Fruit fly (Drosophila melanogaster) whole organism, embryonic: ENCODE results near the gene CG13033.

ENCODE experiments used
- Bgb ChIP-seq: fragments of 200-800 bp; sonication (Bioruptor generic); IDR thresholded peaks from 2 replicates; pipeline ENCODE4 v1.3.6; 2022; ENCODE audit warnings: missing biosample characterization, missing genetic modification characterization; ENCODE audit not compliant: partially characterized antibody
- CG10209 ChIP-seq: fragments of 200-800 bp; sonication (Bioruptor generic); optimal IDR thresholded peaks from 3 replicates; lab custom pipeline; 2017; ENCODE audit warnings: missing biosample characterization, mild to moderate bottlenecking, missing genetic modification characterization, missing genetic modification reagents
- CG15479 ChIP-seq: fragments of 200-800 bp; sonication (Bioruptor generic); optimal IDR thresholded peaks from 3 replicates; lab custom pipeline; 2019; ENCODE audit warnings: missing biosample characterization, mild to moderate bottlenecking, missing genetic modification characterization, moderate library complexity
- CG16813 ChIP-seq: fragments of 200-800 bp; sonication (Bioruptor generic); IDR thresholded peaks from 3 replicates; pipeline ENCODE4 v1.3.6; 2022; ENCODE audit warnings: missing biosample characterization, missing genetic modification characterization; ENCODE audit not compliant: partially characterized antibody
- CG17361 ChIP-seq: fragments of 200-800 bp; sonication (Bioruptor generic); IDR thresholded peaks from 3 replicates; pipeline ENCODE4 v1.3.6; 2022; ENCODE audit warnings: missing biosample characterization, missing genetic modification characterization
- CG17802 ChIP-seq: fragments of 200-800 bp; sonication (Bioruptor generic); optimal IDR thresholded peaks from 2 replicates; lab custom pipeline; 2018; ENCODE audit warnings: missing biosample characterization, mild to moderate bottlenecking, missing genetic modification characterization, moderate library complexity
- CG1792 ChIP-seq: fragments of 200-800 bp; sonication (Bioruptor generic); optimal IDR thresholded peaks from 2 replicates; lab custom pipeline; 2016; ENCODE audit warnings: missing biosample characterization, missing genetic modification characterization
- CG18764 ChIP-seq: fragments of 200-800 bp; sonication (Bioruptor generic); optimal IDR thresholded peaks from 3 replicates; lab custom pipeline; 2016; ENCODE audit warnings: missing biosample characterization, missing genetic modification characterization
- CG2712 ChIP-seq: fragments of 200-800 bp; optimal IDR thresholded peaks from 3 replicates; lab custom pipeline; 2019; ENCODE audit warnings: missing biosample characterization, mild to moderate bottlenecking, missing genetic modification characterization, moderate library complexity
- CG2875 ChIP-seq: fragments of 200-800 bp; sonication (Bioruptor generic); optimal IDR thresholded peaks from 2 replicates; lab custom pipeline; 2017; ENCODE audit warnings: missing biosample characterization, mild to moderate bottlenecking, missing genetic modification characterization, missing genetic modification reagents
- CG30431 ChIP-seq: fragments of 200-800 bp; sonication (Bioruptor generic); optimal IDR thresholded peaks from 2 replicates; lab custom pipeline; 2017; ENCODE audit warnings: missing biosample characterization, missing genetic modification characterization
- CG3995 ChIP-seq: fragments of 200-800 bp; sonication (Bioruptor generic); optimal IDR thresholded peaks from 3 replicates; lab custom pipeline; 2016; ENCODE audit warnings: missing biosample characterization, missing genetic modification characterization
- CG7372 ChIP-seq: fragments of 200-800 bp; sonication (Bioruptor generic); IDR thresholded peaks from 2 replicates; pipeline ENCODE4 v1.3.6; 2022; ENCODE audit warnings: missing biosample characterization, missing genetic modification characterization
- CG8388 ChIP-seq: fragments of 200-800 bp; sonication (Bioruptor generic); optimal IDR thresholded peaks from 2 replicates; lab custom pipeline; 2019; ENCODE audit warnings: missing biosample characterization, mild to moderate bottlenecking, missing genetic modification characterization, moderate library complexity
- Camta ChIP-seq: fragments of 200-800 bp; sonication (Bioruptor generic); optimal IDR thresholded peaks from 2 replicates; lab custom pipeline; 2016; ENCODE audit warnings: missing biosample characterization, missing genetic modification characterization
- D19B ChIP-seq: fragments of 200-800 bp; sonication (Bioruptor generic); optimal IDR thresholded peaks from 2 replicates; lab custom pipeline; 2017; ENCODE audit warnings: missing biosample characterization, mild to moderate bottlenecking, missing genetic modification characterization
- Dfd ChIP-seq, 2 experiments: fragments of >200 bp; optimal IDR thresholded peaks; 2 replicates each; lab custom pipeline; 2017; ENCODE audit warnings: missing biosample characterization in 2 of 2, missing genetic modification characterization in 2 of 2
- Doc3 ChIP-seq: fragments of 200-800 bp; sonication (Bioruptor generic); IDR thresholded peaks from 3 replicates; pipeline ENCODE4 v1.3.6; 2022; ENCODE audit warnings: missing biosample characterization, missing genetic modification characterization; ENCODE audit not compliant: partially characterized antibody
- Elba2 ChIP-seq: fragments of 200-800 bp; sonication (Bioruptor generic); optimal IDR thresholded peaks from 3 replicates; lab custom pipeline; 2016; ENCODE audit warnings: missing biosample characterization, missing genetic modification characterization
- HmgZ ChIP-seq: fragments of 200-800 bp; sonication (Bioruptor generic); optimal IDR thresholded peaks from 2 replicates; lab custom pipeline; 2018; ENCODE audit warnings: missing biosample characterization, mild to moderate bottlenecking, missing genetic modification characterization
- Hmx ChIP-seq: fragments of 200-800 bp; sonication (Bioruptor generic); optimal IDR thresholded peaks from 2 replicates; lab custom pipeline; 2016; ENCODE audit warnings: missing biosample characterization, missing genetic modification characterization
- Hr39 ChIP-seq: fragments of >200 bp; optimal IDR thresholded peaks from 2 replicates; lab custom pipeline; 2017
- Lpt ChIP-seq: fragments of >200 bp; optimal IDR thresholded peaks from 2 replicates; lab custom pipeline; 2018; ENCODE audit warnings: missing biosample characterization, missing genetic modification characterization
- MESR4 ChIP-seq: fragments of 200-800 bp; sonication (Bioruptor generic); optimal IDR thresholded peaks from 2 replicates; lab custom pipeline; 2018; ENCODE audit warnings: missing biosample characterization, mild to moderate bottlenecking, missing genetic modification characterization, moderate library complexity
- Mad ChIP-seq: fragments of 200-800 bp; sonication (Bioruptor generic); optimal IDR thresholded peaks from 2 replicates; lab custom pipeline; 2016; ENCODE audit warnings: missing biosample characterization, missing genetic modification characterization
- Oli ChIP-seq: fragments of 200-800 bp; sonication (Bioruptor generic); optimal IDR thresholded peaks from 2 replicates; lab custom pipeline; 2018; ENCODE audit warnings: missing biosample characterization, mild to moderate bottlenecking, missing genetic modification characterization, moderate library complexity
- Sin3A ChIP-seq: fragments of >200 bp; optimal IDR thresholded peaks from 2 replicates; lab custom pipeline; 2018
- Xrp1 ChIP-seq: fragments of 200-800 bp; sonication (Bioruptor generic); IDR thresholded peaks from 2 replicates; pipeline ENCODE4 v1.3.6; 2022; ENCODE audit warnings: missing biosample characterization, missing genetic modification characterization
- YL-1 ChIP-seq: fragments of 200-800 bp; sonication (Bioruptor generic); optimal IDR thresholded peaks from 3 replicates; lab custom pipeline; 2017; ENCODE audit warnings: missing biosample characterization, mild to moderate bottlenecking, missing genetic modification characterization
- bbx ChIP-seq: fragments of 200-800 bp; sonication (Bioruptor generic); IDR thresholded peaks from 2 replicates; pipeline ENCODE4 v1.3.6; 2022; ENCODE audit warnings: missing biosample characterization, missing genetic modification characterization; ENCODE audit not compliant: partially characterized antibody
- chinmo ChIP-seq: fragments of 200-800 bp; sonication (Bioruptor generic); IDR thresholded peaks from 4 replicates; pipeline ENCODE4 v1.3.6; 2022; ENCODE audit warnings: missing biosample characterization, missing genetic modification characterization; ENCODE audit not compliant: partially characterized antibody
- chm ChIP-seq: fragments of 200-800 bp; sonication (Bioruptor generic); IDR thresholded peaks from 2 replicates; pipeline ENCODE4 v1.3.6; 2022; ENCODE audit warnings: missing biosample characterization, missing genetic modification characterization
- dmrt11E ChIP-seq: fragments of 200-800 bp; sonication (Bioruptor generic); optimal IDR thresholded peaks from 3 replicates; lab custom pipeline; 2018; ENCODE audit warnings: missing biosample characterization, mild to moderate bottlenecking, missing genetic modification characterization, moderate library complexity
- dpn ChIP-seq, 2 experiments: fragments of 200-800 bp; sonication (Bioruptor generic); optimal IDR thresholded peaks; 3 replicates each; lab custom pipeline; 2016; ENCODE audit warnings: missing biosample characterization in 2 of 2, missing genetic modification characterization in 2 of 2
- ham ChIP-seq: fragments of 200-800 bp; sonication (Bioruptor generic); IDR thresholded peaks from 2 replicates; pipeline ENCODE4 v1.3.6; 2022; ENCODE audit warnings: missing biosample characterization, missing genetic modification characterization
- her ChIP-seq: fragments of 200-800 bp; sonication (Bioruptor generic); optimal IDR thresholded peaks from 2 replicates; lab custom pipeline; 2016; ENCODE audit warnings: missing biosample characterization, missing genetic modification characterization
- insv ChIP-seq, 2 experiments: fragments of 200-800 bp; sonication (Bioruptor generic); optimal IDR thresholded peaks; 3 replicates each; lab custom pipeline; 2016 to 2018; ENCODE audit warnings: missing biosample characterization in 2 of 2, missing genetic modification characterization in 2 of 2
- inv ChIP-seq: fragments of 200-800 bp; sonication (Bioruptor generic); IDR thresholded peaks from 2 replicates; pipeline ENCODE4 v1.3.6; 2022; ENCODE audit warnings: missing biosample characterization, missing genetic modification characterization; ENCODE audit not compliant: partially characterized antibody
- kni ChIP-seq: fragments of 200-800 bp; sonication (Bioruptor generic); optimal IDR thresholded peaks from 3 replicates; lab custom pipeline; 2017; ENCODE audit warnings: mild to moderate bottlenecking, missing biosample characterization, missing genetic modification reagents, missing genetic modification characterization
- maf-S ChIP-seq: fragments of 200-800 bp; sonication (Bioruptor generic); optimal IDR thresholded peaks from 2 replicates; lab custom pipeline; 2016; ENCODE audit warnings: missing biosample characterization, missing genetic modification characterization
- nmo ChIP-seq: fragments of 200-800 bp; sonication (Bioruptor generic); optimal IDR thresholded peaks from 2 replicates; lab custom pipeline; 2018; ENCODE audit warnings: missing biosample characterization, mild to moderate bottlenecking, missing genetic modification characterization, moderate library complexity
- pb ChIP-seq: fragments of 200-800 bp; sonication (Bioruptor generic); optimal IDR thresholded peaks from 3 replicates; lab custom pipeline; 2016; ENCODE audit warnings: missing biosample characterization, missing genetic modification characterization
- pita ChIP-seq: fragments of 200-800 bp; sonication (Bioruptor generic); optimal IDR thresholded peaks from 2 replicates; lab custom pipeline; 2017; ENCODE audit warnings: missing biosample characterization, mild to moderate bottlenecking, missing genetic modification characterization
- sim ChIP-seq: fragments of 200-800 bp; sonication (Bioruptor generic); IDR thresholded peaks from 2 replicates; pipeline ENCODE4 v1.3.6; 2022; ENCODE audit warnings: missing biosample characterization, missing genetic modification characterization
- sob ChIP-seq: fragments of 200-800 bp; sonication (Bioruptor generic); IDR thresholded peaks from 2 replicates; pipeline ENCODE4 v1.3.6; 2022; ENCODE audit warnings: missing biosample characterization, missing genetic modification characterization
- sug ChIP-seq: fragments of 200-800 bp; optimal IDR thresholded peaks from 2 replicates; lab custom pipeline; 2019; ENCODE audit warnings: missing biosample characterization, mild to moderate bottlenecking, missing genetic modification characterization, moderate library complexity
- tap ChIP-seq: fragments of 200-800 bp; optimal IDR thresholded peaks from 3 replicates; lab custom pipeline; 2019; ENCODE audit warnings: missing biosample characterization, mild to moderate bottlenecking, missing genetic modification characterization, moderate library complexity
- tna ChIP-seq: fragments of 200-800 bp; sonication (Bioruptor generic); IDR thresholded peaks from 2 replicates; pipeline ENCODE4 v1.3.6; 2022; ENCODE audit warnings: missing biosample characterization, missing genetic modification characterization; ENCODE audit not compliant: partially characterized antibody
- ttk ChIP-seq: fragments of 200-800 bp; sonication (Bioruptor generic); IDR thresholded peaks from 2 replicates; pipeline ENCODE4 v2.1.2; 2022; ENCODE audit warnings: missing biosample characterization, missing genetic modification characterization
- tup ChIP-seq: fragments of 200-800 bp; sonication (Bioruptor generic); optimal IDR thresholded peaks from 2 replicates; lab custom pipeline; 2016; ENCODE audit warnings: missing biosample characterization, mild to moderate bottlenecking, missing genetic modification characterization, moderate library complexity
- unc-4 ChIP-seq: fragments of 200-800 bp; sonication (Bioruptor generic); IDR thresholded peaks from 2 replicates; pipeline ENCODE4 v1.3.6; 2022; ENCODE audit warnings: missing biosample characterization, missing genetic modification characterization; ENCODE audit not compliant: partially characterized antibody
- wor ChIP-seq: fragments of 200-800 bp; sonication (Bioruptor generic); IDR thresholded peaks from 2 replicates; pipeline ENCODE4 v1.3.6; 2022; ENCODE audit warnings: missing biosample characterization, missing genetic modification characterization

The CG13033 gene

dm6 chr3L:16590860-16591259 is 45.4 kb upstream of the CG13033 start, which contains the start of gene tra (continued):
- TF ChIP-seq dmrt11E (tag; lab: Kevin White, UChicago), result no peak
- TF ChIP-seq CG8388 (GFP tag; lab: Kevin White, UChicago), result no peak
- TF ChIP-seq Hmx (GFP tag; lab: Kevin White, UChicago), result no peak
- peak; percentile 50; the same call in 1 of the 2 replicates for TF ChIP-seq tna (GFP tag; lab: Robert Waterston, UW)
- TF ChIP-seq Sin3A (lab: Kevin White, UChicago), result peak; percentile 42
- TF ChIP-seq ttk (GFP tag; lab: Robert Waterston, UW), result no peak
- no peak for TF ChIP-seq CG1792 (GFP tag; lab: Kevin White, UChicago)
- peak; percentile 12 for TF ChIP-seq nmo
- TF ChIP-seq MESR4, result peak; percentile 82
- no peak for TF ChIP-seq Xrp1 (GFP tag; lab: Robert Waterston, UW)
- no peak for TF ChIP-seq sob
- TF ChIP-seq maf-S (GFP tag; lab: Kevin White, UChicago), result no peak
- no peak for TF ChIP-seq tup (GFP tag; lab: Kevin White, UChicago)
- TF ChIP-seq CG18764 (GFP tag; lab: Kevin White, UChicago), result no peak
- no peak for TF ChIP-seq pita
- TF ChIP-seq kni, result no peak
- TF ChIP-seq CG30431 (GFP tag; lab: Kevin White, UChicago), result no peak
- TF ChIP-seq tap, result no peak
- TF ChIP-seq Mad (GFP tag; lab: Kevin White, UChicago), result no peak
- peak; percentile 70 for TF ChIP-seq CG3995
- TF ChIP-seq ham (GFP tag; lab: Robert Waterston, UW), result no peak
- TF ChIP-seq CG16813 (GFP tag; lab: Robert Waterston, UW), result peak; percentile 61
- TF ChIP-seq CG17361, result no peak
- TF ChIP-seq HmgZ (tag; lab: Kevin White, UChicago), result peak; percentile 11
- TF ChIP-seq CG17802, result no peak
- no peak for TF ChIP-seq CG10209 (GFP tag; lab: Kevin White, UChicago)
- TF ChIP-seq sim, result no peak
- no peak for TF ChIP-seq sug
- TF ChIP-seq Lpt, result no peak
- peak; percentile 31 for TF ChIP-seq YL-1
- TF ChIP-seq insv (GFP tag; optimal IDR thresholded peaks at IDR 0.05; lab: Kevin White, UChicago), result peak in 1 of 2 experiments; percentile 64
- TF ChIP-seq Hr39 (lab: Kevin White, UChicago), result no peak
- TF ChIP-seq bbx (GFP tag; lab: Robert Waterston, UW), result peak; percentile 66
- TF ChIP-seq CG2875 (GFP tag; lab: Kevin White, UChicago), result no peak
- no peak for TF ChIP-seq wor (GFP tag; lab: Robert Waterston, UW)
- TF ChIP-seq inv (GFP tag; lab: Robert Waterston, UW), result peak; percentile 38; the same call in 1 of the 2 replicates
- peak; percentile 73 for TF ChIP-seq Elba2 (GFP tag; lab: Kevin White, UChicago)
- no peak for TF ChIP-seq CG15479 (GFP tag; lab: Kevin White, UChicago)
- no peak for TF ChIP-seq chm (GFP tag; lab: Robert Waterston, UW)
- no peak for TF ChIP-seq Camta
- no peak for TF ChIP-seq dpn (GFP tag; optimal IDR thresholded peaks at IDR 0.05; lab: Kevin White, UChicago)
- peak; percentile 27 for TF ChIP-seq CG2712 (tag; lab: Kevin White, UChicago)
- TF ChIP-seq Dfd (GFP tag; optimal IDR thresholded peaks at IDR 0.05; lab: Kevin White, UChicago), result no peak
- TF ChIP-seq Doc3 (GFP tag; lab: Robert Waterston, UW), result peak; percentile 60
- peak; percentile 57 for TF ChIP-seq Bgb (GFP tag; lab: Robert Waterston, UW)
- TF ChIP-seq D19B (GFP tag; lab: Kevin White, UChicago), result no peak
- no peak for TF ChIP-seq her (GFP tag; lab: Kevin White, UChicago)
- TF ChIP-seq chinmo (GFP tag; lab: Robert Waterston, UW), result peak; percentile 88; the same call in 2 of the 4 replicates
- TF ChIP-seq Oli (tag; lab: Kevin White, UChicago), result no peak
- TF ChIP-seq CG7372 (GFP tag; lab: Robert Waterston, UW), result no peak
- TF ChIP-seq pb (GFP tag; lab: Kevin White, UChicago), result no peak
- peak; percentile 68 for TF ChIP-seq unc-4 (GFP tag; lab: Robert Waterston, UW)
